Comparison of ENCODE assay signal across 1 fruit fly cellular context in the genomic region with DNA sequence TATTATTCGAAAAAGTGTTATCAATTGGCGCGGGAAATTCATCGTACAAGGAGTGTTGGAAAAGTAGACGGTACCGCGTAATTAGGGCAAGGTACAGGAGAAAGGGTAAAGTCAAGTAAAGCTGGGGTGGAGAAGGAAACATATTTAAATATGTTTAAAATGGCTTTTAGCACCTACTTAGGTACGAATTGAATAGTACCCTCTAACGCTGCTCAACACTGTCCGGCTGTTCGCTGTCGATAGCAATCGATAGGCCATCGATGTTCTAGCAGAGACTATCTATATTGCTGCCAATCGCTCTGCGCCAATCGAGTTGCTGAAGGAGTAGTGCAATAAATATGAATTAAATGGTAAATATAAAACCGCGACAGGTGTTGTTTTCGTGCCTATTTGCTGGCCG.
A peak's percentile ranks its signal among the peaks of the same experiment; 100 is the strongest.
TF ChIP-seq lines count a peak whose summit lies in the region.

TSS of gene X11L (plus strand) at position 279 of the 400 bp plus-strand sequence.

TF ChIP-seq in whole organism, embryonic, 481 proteins besides CTCF, POLR2A, EP300 and RAD21 (continued from another document and continues in another):
- TF ChIP-seq Nf-YC (tag; optimal IDR thresholded peaks at IDR 0.05; lab: Kevin White, UChicago) (peak; percentile 31), pita (GFP tag; optimal IDR thresholded peaks at IDR 0.05; lab: Kevin White, UChicago) (no peak), onecut (GFP tag; IDR thresholded peaks at IDR 0.05; lab: Robert Waterston, UW) (peak; percentile 56; the same call in 1 of the 2 replicates), ara (GFP tag; IDR thresholded peaks at IDR 0.05; lab: Robert Waterston, UW) (peak; percentile 66), Sox100B (GFP tag; optimal IDR thresholded peaks at IDR 0.05; lab: Kevin White, UChicago) (no peak), NC2β (GFP tag; optimal IDR thresholded peaks at IDR 0.05; lab: Kevin White, UChicago) (peak; percentile 68), ewg (GFP tag; optimal IDR thresholded peaks at IDR 0.05; lab: Kevin White, UChicago) (peak; percentile 53), CG16863 (GFP tag; optimal IDR thresholded peaks at IDR 0.05; lab: Kevin White, UChicago) (peak; percentile 79), CG7928 (GFP tag; optimal IDR thresholded peaks at IDR 0.05; lab: Kevin White, UChicago) (no peak), aop (GFP tag; IDR thresholded peaks at IDR 0.05; lab: Robert Waterston, UW) (0 out of 2 replicates have a peak, but pooled peaks have one; percentile 40), CG14014 (GFP tag; IDR thresholded peaks at IDR 0.05; lab: Robert Waterston, UW) (peak; percentile 73), CG2678 (tag; optimal IDR thresholded peaks at IDR 0.05; lab: Kevin White, UChicago) (no peak), chinmo (GFP tag; IDR thresholded peaks at IDR 0.05; lab: Robert Waterston, UW; ENCODE audit: partially characterized antibody) (peak; percentile 84; the same call in 3 of the 4 replicates), pan (optimal IDR thresholded peaks at IDR 0.05; lab: Kevin White, UChicago) (no peak), pan (GFP tag; optimal IDR thresholded peaks at IDR 0.05 in 1 of 2, IDR thresholded peaks at IDR 0.05 in 1 of 2) (peak in 1 of 2 experiments; percentile 64), CG9437 (GFP tag; optimal IDR thresholded peaks at IDR 0.05; lab: Kevin White, UChicago) (peak; percentile 38), CG14710 (tag; optimal IDR thresholded peaks at IDR 0.05; lab: Kevin White, UChicago) (peak; percentile 62), CG8944 (GFP tag; optimal IDR thresholded peaks at IDR 0.05; lab: Kevin White, UChicago) (peak; percentile 68), repo (GFP tag; optimal IDR thresholded peaks at IDR 0.05; lab: Kevin White, UChicago) (peak; percentile 54), CG10366 (GFP tag; IDR thresholded peaks at IDR 0.05; lab: Robert Waterston, UW) (peak; percentile 63), CG3281 (GFP tag; optimal IDR thresholded peaks at IDR 0.05; lab: Kevin White, UChicago) (peak; percentile 30), CG4282 (GFP tag; optimal IDR thresholded peaks at IDR 0.05; lab: Kevin White, UChicago) (peak; percentile 65), amos (GFP tag; IDR thresholded peaks at IDR 0.05; lab: Robert Waterston, UW; ENCODE audit: partially characterized antibody) (peak; percentile 93), PHDP (tag; optimal IDR thresholded peaks at IDR 0.05; lab: Kevin White, UChicago) (no peak), CG43689 (GFP tag; IDR thresholded peaks at IDR 0.05; lab: Robert Waterston, UW) (0 out of 2 replicates have a peak, but pooled peaks have one; percentile 43), B-H1 (GFP tag; IDR thresholded peaks at IDR 0.05; lab: Robert Waterston, UW) (peak; percentile 27; the same call in 2 of the 3 replicates), Antp (GFP tag; optimal IDR thresholded peaks at IDR 0.05; lab: Kevin White, UChicago) (peak; percentile 75), CG12155 (GFP tag; optimal IDR thresholded peaks at IDR 0.05; lab: Kevin White, UChicago) (peak; percentile 74), wor (GFP tag; IDR thresholded peaks at IDR 0.05; lab: Robert Waterston, UW) (peak; percentile 33; the same call in 1 of the 2 replicates), Dp (GFP tag; optimal IDR thresholded peaks at IDR 0.05; lab: Kevin White, UChicago) (peak; percentile 72), CG1233 (GFP tag; optimal IDR thresholded peaks at IDR 0.05; lab: Kevin White, UChicago) (no peak), Doc2 (GFP tag; IDR thresholded peaks at IDR 0.05; lab: Robert Waterston, UW) (no peak), HLH4C (GFP tag; IDR thresholded peaks at IDR 0.05; lab: Robert Waterston, UW; ENCODE audit: partially characterized antibody) (peak; percentile 90), CrebB (tag; optimal IDR thresholded peaks at IDR 0.05; lab: Kevin White, UChicago) (peak; percentile 44), gsb (GFP tag; IDR thresholded peaks at IDR 0.05; lab: Robert Waterston, UW) (no peak), ttk (GFP tag; IDR thresholded peaks at IDR 0.05; lab: Robert Waterston, UW) (0 out of 2 replicates have a peak, but pooled peaks have one; percentile 27), CG17328 (GFP tag; IDR thresholded peaks at IDR 0.05; lab: Robert Waterston, UW) (peak; percentile 53), hb (GFP tag; IDR thresholded peaks at IDR 0.05; lab: Robert Waterston, UW; ENCODE audit: partially characterized antibody) (peak; percentile 85), z (GFP tag; IDR thresholded peaks at IDR 0.05; lab: Robert Waterston, UW) (no peak), tll (GFP tag; optimal IDR thresholded peaks at IDR 0.05; lab: Kevin White, UChicago) (no peak), CG12071 (GFP tag; optimal IDR thresholded peaks at IDR 0.05; lab: Kevin White, UChicago) (no peak), fd102C (GFP tag; optimal IDR thresholded peaks at IDR 0.05; lab: Kevin White, UChicago) (no peak), CG15696 (tag; optimal IDR thresholded peaks at IDR 0.05; lab: Kevin White, UChicago) (no peak), CG11398 (GFP tag; optimal IDR thresholded peaks at IDR 0.05; lab: Kevin White, UChicago) (peak; percentile 34), GATAe (GFP tag; conservative IDR thresholded peaks at IDR 0.05; lab: Robert Waterston, UW) (no peak), CG14050 (GFP tag; IDR thresholded peaks at IDR 0.05; lab: Robert Waterston, UW) (peak; percentile 48; the same call in 2 of the 3 replicates), CG12659 (GFP tag; optimal IDR thresholded peaks at IDR 0.05; lab: Kevin White, UChicago) (peak; percentile 76), insv (GFP tag; optimal IDR thresholded peaks at IDR 0.05; lab: Kevin White, UChicago) (no peak), ase (GFP tag; IDR thresholded peaks at IDR 0.05; lab: Robert Waterston, UW) (peak; percentile 53; the same call in 2 of the 3 replicates), HLH54F (GFP tag; optimal IDR thresholded peaks at IDR 0.05; lab: Kevin White, UChicago) (peak; percentile 84), fd3F (GFP tag; optimal IDR thresholded peaks at IDR 0.05; lab: Kevin White, UChicago) (no peak), fu2 (GFP tag; optimal IDR thresholded peaks at IDR 0.05; lab: Kevin White, UChicago) (peak; percentile 61), CG7745 (tag; optimal IDR thresholded peaks at IDR 0.05; lab: Kevin White, UChicago) (no peak), BtbVII (GFP tag; optimal IDR thresholded peaks at IDR 0.05; lab: Kevin White, UChicago) (no peak), Elba2 (GFP tag; optimal IDR thresholded peaks at IDR 0.05; lab: Kevin White, UChicago) (peak; percentile 24), btn (GFP tag; optimal IDR thresholded peaks at IDR 0.05; lab: Kevin White, UChicago) (peak; percentile 55), CG34422 (GFP tag; IDR thresholded peaks at IDR 0.05; lab: Robert Waterston, UW) (peak; percentile 62; the same call in 1 of the 3 replicates), CG8089 (GFP tag; optimal IDR thresholded peaks at IDR 0.05; lab: Kevin White, UChicago) (peak; percentile 58), fd96Cb (tag; optimal IDR thresholded peaks at IDR 0.05; lab: Kevin White, UChicago) (peak; percentile 32), Lim3 (GFP tag; IDR thresholded peaks at IDR 0.05; lab: Robert Waterston, UW) (no peak), scrt (GFP tag; optimal IDR thresholded peaks at IDR 0.05; lab: Kevin White, UChicago) (no peak), ac (GFP tag; optimal IDR thresholded peaks at IDR 0.05; lab: Kevin White, UChicago) (no peak), CG17186 (GFP tag; optimal IDR thresholded peaks at IDR 0.05; lab: Kevin White, UChicago) (peak; percentile 73), Poxn (GFP tag; IDR thresholded peaks at IDR 0.05; lab: Robert Waterston, UW) (no peak), YL-1 (GFP tag; optimal IDR thresholded peaks at IDR 0.05; lab: Kevin White, UChicago) (peak; percentile 70), CG6689 (GFP tag; IDR thresholded peaks at IDR 0.05; lab: Robert Waterston, UW) (peak; percentile 54), ind (GFP tag; optimal IDR thresholded peaks at IDR 0.05; lab: Kevin White, UChicago) (peak; percentile 77), CG7839 (tag; optimal IDR thresholded peaks at IDR 0.05; lab: Kevin White, UChicago) (no peak), cas (GFP tag; IDR thresholded peaks at IDR 0.05; lab: Robert Waterston, UW) (no peak), CG1832 (GFP tag; optimal IDR thresholded peaks at IDR 0.05; lab: Kevin White, UChicago) (no peak), bowl (GFP tag; IDR thresholded peaks at IDR 0.05; lab: Robert Waterston, UW) (no peak), Dref (GFP tag; IDR thresholded peaks at IDR 0.05; lab: Robert Waterston, UW) (peak; percentile 92), zen2 (GFP tag; IDR thresholded peaks at IDR 0.05; lab: Robert Waterston, UW; ENCODE audit: partially characterized antibody) (peak; percentile 87), Mes4 (GFP tag; optimal IDR thresholded peaks at IDR 0.05; lab: Kevin White, UChicago) (peak; percentile 57), CG8388 (GFP tag; optimal IDR thresholded peaks at IDR 0.05; lab: Kevin White, UChicago) (no peak), CG10431 (GFP tag; optimal IDR thresholded peaks at IDR 0.05; lab: Kevin White, UChicago) (no peak), CG12104 (GFP tag; optimal IDR thresholded peaks at IDR 0.05; lab: Kevin White, UChicago) (no peak), CG17612 (GFP tag; IDR thresholded peaks at IDR 0.05; lab: Robert Waterston, UW) (peak; percentile 69), CG1529 (GFP tag; optimal IDR thresholded peaks at IDR 0.05; lab: Kevin White, UChicago) (peak; percentile 1), CG13894 (tag; optimal IDR thresholded peaks at IDR 0.05; lab: Kevin White, UChicago) (no peak), CG34224 (GFP tag; IDR thresholded peaks at IDR 0.05; lab: Robert Waterston, UW; ENCODE audit: partially characterized antibody) (peak; percentile 86), CG3065 (GFP tag; optimal IDR thresholded peaks at IDR 0.05; lab: Kevin White, UChicago) (no peak), CG10654 (GFP tag; optimal IDR thresholded peaks at IDR 0.05; lab: Kevin White, UChicago) (peak; percentile 63), ERR (GFP tag; optimal IDR thresholded peaks at IDR 0.05; lab: Kevin White, UChicago) (peak; percentile 72), gcm (GFP tag; optimal IDR thresholded peaks at IDR 0.05; lab: Kevin White, UChicago) (no peak), CG3407 (GFP tag; optimal IDR thresholded peaks at IDR 0.05; lab: Kevin White, UChicago) (no peak), dmrt11E (tag; optimal IDR thresholded peaks at IDR 0.05; lab: Kevin White, UChicago) (peak; percentile 49), br (optimal IDR thresholded peaks at IDR 0.05; lab: Kevin White, UChicago) (no peak), MTF-1 (GFP tag; optimal IDR thresholded peaks at IDR 0.05; lab: Kevin White, UChicago; ENCODE audit: borderline replicate concordance) (no peak), dati (GFP tag; IDR thresholded peaks at IDR 0.05; lab: Robert Waterston, UW) (no peak), luna (GFP tag; optimal IDR thresholded peaks at IDR 0.05; lab: Kevin White, UChicago) (no peak), CG11695 (GFP tag; IDR thresholded peaks at IDR 0.05; lab: Robert Waterston, UW) (peak; percentile 16; the same call in 1 of the 3 replicates), p53 (GFP tag; optimal IDR thresholded peaks at IDR 0.05; lab: Kevin White, UChicago) (peak; percentile 75), CG3163 (GFP tag; optimal IDR thresholded peaks at IDR 0.05; lab: Kevin White, UChicago) (peak; percentile 56), unc-4 (GFP tag; IDR thresholded peaks at IDR 0.05; lab: Robert Waterston, UW; ENCODE audit: partially characterized antibody) (peak; percentile 81), maf-S (GFP tag; optimal IDR thresholded peaks at IDR 0.05; lab: Kevin White, UChicago) (peak; percentile 55), eyg (GFP tag; optimal IDR thresholded peaks at IDR 0.05; lab: Kevin White, UChicago) (peak; percentile 24), Lhr (GFP tag; optimal IDR thresholded peaks at IDR 0.05; lab: Kevin White, UChicago) (peak; percentile 36), nom (GFP tag; optimal IDR thresholded peaks at IDR 0.05; lab: Kevin White, UChicago) (no peak), CG7963 (GFP tag; IDR thresholded peaks at IDR 0.05; lab: Robert Waterston, UW; ENCODE audit: partially characterized antibody) (peak; percentile 77; the same call in 2 of the 3 replicates), Asciz (GFP tag; optimal IDR thresholded peaks at IDR 0.05; lab: Kevin White, UChicago) (no peak), CG6654 (GFP tag; optimal IDR thresholded peaks at IDR 0.05; lab: Kevin White, UChicago) (no peak), Hr39 (optimal IDR thresholded peaks at IDR 0.05; lab: Kevin White, UChicago) (no peak), h (optimal IDR thresholded peaks at IDR 0.05; lab: Kevin White, UChicago) (no peak), NK7.1 (GFP tag; optimal IDR thresholded peaks at IDR 0.05; lab: Kevin White, UChicago) (peak; percentile 31), dimm (GFP tag; IDR thresholded peaks at IDR 0.05; lab: Robert Waterston, UW) (no peak), CG18262 (tag; optimal IDR thresholded peaks at IDR 0.05; lab: Kevin White, UChicago) (peak; percentile 50), kni (GFP tag; optimal IDR thresholded peaks at IDR 0.05; lab: Kevin White, UChicago) (no peak), grau (tag; optimal IDR thresholded peaks at IDR 0.05; lab: Kevin White, UChicago) (peak; percentile 61), CG2199 (GFP tag; IDR thresholded peaks at IDR 0.05; lab: Robert Waterston, UW) (0 out of 3 replicates have a peak, but pooled peaks have one; percentile 35), CG32532 (GFP tag; IDR thresholded peaks at IDR 0.05; lab: Robert Waterston, UW) (peak; percentile 69), en (GFP tag; optimal IDR thresholded peaks at IDR 0.05; lab: Kevin White, UChicago) (peak; percentile 29), Awh (GFP tag; IDR thresholded peaks at IDR 0.05; lab: Robert Waterston, UW) (0 out of 2 replicates have a peak, but pooled peaks have one; percentile 30), NFAT (GFP tag; IDR thresholded peaks at IDR 0.05; lab: Robert Waterston, UW) (peak; percentile 78), CG11247 (GFP tag; IDR thresholded peaks at IDR 0.05; lab: Robert Waterston, UW) (peak; percentile 72), odd (GFP tag; optimal IDR thresholded peaks at IDR 0.05; lab: Kevin White, UChicago) (no peak), Mrtf (GFP tag; IDR thresholded peaks at IDR 0.05; lab: Robert Waterston, UW) (peak; percentile 53; the same call in 1 of the 3 replicates), Six4 (GFP tag; optimal IDR thresholded peaks at IDR 0.05; lab: Kevin White, UChicago) (peak; percentile 40), B-H2 (GFP tag; optimal IDR thresholded peaks at IDR 0.05; lab: Kevin White, UChicago) (peak; percentile 35), Stat92E (GFP tag; optimal IDR thresholded peaks at IDR 0.05; lab: Kevin White, UChicago) (no peak), CG8290 (GFP tag; optimal IDR thresholded peaks at IDR 0.05; lab: Kevin White, UChicago) (peak; percentile 54), CG8290 (tag; optimal IDR thresholded peaks at IDR 0.05; lab: Kevin White, UChicago) (peak; percentile 11 to 90), Dek (tag; optimal IDR thresholded peaks at IDR 0.05; lab: Kevin White, UChicago) (no peak), sens (GFP tag; lab: Kevin White, UChicago) (peak; percentile 94), CG4730 (GFP tag; IDR thresholded peaks at IDR 0.05; lab: Robert Waterston, UW) (peak; percentile 53)
